Worm (Caenorhabditis elegans) whole organism, L4 larva: ENCODE measurements around the gene T28D6.3.

ENCODE experiments used
- fkh-10 ChIP-seq: fragments of 150-350 bp; optimal IDR thresholded peaks from 2 replicates; lab custom pipeline; 2014; ENCODE audit warnings: missing biosample characterization, missing genetic modification reagents, missing genetic modification characterization
- nhr-41 ChIP-seq: fragments of 200-800 bp; sonication (Bioruptor generic); IDR thresholded peaks from 2 replicates; pipeline ENCODE4 v1.3.6; 2022; ENCODE audit warnings: missing genetic modification reagents, missing genetic modification characterization, missing compliant biosample characterization
- unc-130 ChIP-seq: sonication (generic microtip); optimal IDR thresholded peaks from 2 replicates; lab custom pipeline; 2016; ENCODE audit warnings: missing genetic modification reagents, missing genetic modification characterization, missing compliant biosample characterization

DNA sequence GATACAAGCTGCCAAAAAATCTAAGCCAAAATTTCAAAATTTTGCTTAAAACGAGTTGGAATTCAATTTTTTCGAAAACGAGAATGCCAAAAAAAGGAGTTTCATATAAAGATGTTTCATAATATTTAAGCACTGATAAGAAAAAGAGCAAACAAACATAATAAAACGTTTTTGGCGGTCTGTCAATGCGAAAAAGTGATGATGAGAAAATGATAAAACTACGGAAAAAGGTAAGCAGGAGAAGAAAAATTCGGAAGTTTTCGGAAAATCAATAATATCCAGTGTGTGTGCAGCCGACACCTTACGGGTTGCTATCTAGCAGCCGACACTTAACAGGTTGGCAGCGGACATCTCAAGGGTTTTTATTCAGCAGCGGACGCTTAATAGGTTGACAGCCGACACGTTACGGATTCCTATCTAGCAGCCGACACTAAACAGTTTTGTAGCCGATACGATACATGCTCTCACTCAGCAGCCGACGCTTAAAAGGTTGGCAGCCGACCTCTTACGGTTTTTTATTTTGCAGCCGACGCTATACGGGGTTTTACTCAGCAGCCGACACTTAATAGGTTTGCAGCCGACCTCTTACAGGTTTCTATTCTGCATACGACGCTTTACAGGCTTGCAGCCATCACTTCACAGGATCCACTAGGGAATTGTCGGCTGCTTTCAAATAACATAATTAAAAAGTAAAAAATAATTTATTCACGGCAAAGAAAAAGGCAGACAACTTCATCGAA lies 5.8 kb downstream of the T28D6.3 start:
- TF ChIP-seq fkh-10 (GFP tag; lab: Kevin White, UChicago) (no peak), unc-130 (no peak), nhr-41 (GFP tag; lab: Robert Waterston, UW) (no peak)
